Fruit fly (Drosophila melanogaster) whole organism, embryonic: Measurements from ENCODE around the gene svr.

Experiments used
- Bdp1 ChIP-seq: fragments of 200-800 bp; sonication (Bioruptor generic); optimal IDR thresholded peaks from 3 replicates; lab custom pipeline; 2016; ENCODE audit warnings: missing biosample characterization, missing genetic modification characterization
- CG10274 ChIP-seq: fragments of 200-800 bp; sonication (Bioruptor generic); optimal IDR thresholded peaks from 3 replicates; lab custom pipeline; 2017; ENCODE audit warnings: missing biosample characterization, mild to moderate bottlenecking, missing genetic modification characterization
- CG10654 ChIP-seq: fragments of 200-800 bp; sonication (Bioruptor generic); optimal IDR thresholded peaks from 2 replicates; lab custom pipeline; 2016; ENCODE audit warnings: missing biosample characterization, missing genetic modification characterization
- CG10979 ChIP-seq: fragments of 200-800 bp; sonication (Bioruptor generic); optimal IDR thresholded peaks from 2 replicates; lab custom pipeline; 2018; ENCODE audit warnings: missing biosample characterization, mild to moderate bottlenecking, missing genetic modification characterization, moderate library complexity
- CG12219 ChIP-seq: fragments of 200-800 bp; sonication (Bioruptor generic); optimal IDR thresholded peaks from 3 replicates; lab custom pipeline; 2018; ENCODE audit warnings: missing biosample characterization, mild to moderate bottlenecking, missing genetic modification characterization
- CG14860 ChIP-seq: fragments of 200-800 bp; sonication (Bioruptor generic); IDR thresholded peaks from 3 replicates; pipeline ENCODE4 v1.3.6; 2022; ENCODE audit warnings: missing biosample characterization, missing genetic modification characterization; ENCODE audit not compliant: partially characterized antibody
- CG1602 ChIP-seq: fragments of 200-800 bp; sonication (Bioruptor generic); optimal IDR thresholded peaks from 3 replicates; lab custom pipeline; 2016; ENCODE audit warnings: missing biosample characterization, missing genetic modification characterization
- CG1647 ChIP-seq: fragments of 200-800 bp; sonication (Bioruptor generic); optimal IDR thresholded peaks from 3 replicates; lab custom pipeline; 2016; ENCODE audit warnings: missing biosample characterization, missing genetic modification characterization
- CG17361 ChIP-seq: fragments of 200-800 bp; sonication (Bioruptor generic); IDR thresholded peaks from 3 replicates; pipeline ENCODE4 v1.3.6; 2022; ENCODE audit warnings: missing biosample characterization, missing genetic modification characterization
- CG2712 ChIP-seq: fragments of 200-800 bp; optimal IDR thresholded peaks from 3 replicates; lab custom pipeline; 2019; ENCODE audit warnings: missing biosample characterization, mild to moderate bottlenecking, missing genetic modification characterization, moderate library complexity
- CG43689 ChIP-seq: fragments of 200-800 bp; sonication (Bioruptor generic); IDR thresholded peaks from 2 replicates; pipeline ENCODE4 v1.3.6; 2022; ENCODE audit warnings: missing biosample characterization, missing genetic modification characterization
- CG4617 ChIP-seq: fragments of 200-800 bp; sonication (Bioruptor generic); optimal IDR thresholded peaks from 3 replicates; lab custom pipeline; 2016; ENCODE audit warnings: missing biosample characterization, missing genetic modification characterization, borderline replicate concordance
- CG6791 ChIP-seq: fragments of 200-800 bp; sonication (Bioruptor generic); IDR thresholded peaks from 3 replicates; pipeline ENCODE4 v1.3.6; 2022; ENCODE audit warnings: missing biosample characterization, missing genetic modification characterization; ENCODE audit not compliant: partially characterized antibody
- CG8944 ChIP-seq: fragments of 200-800 bp; sonication (Bioruptor generic); optimal IDR thresholded peaks from 3 replicates; lab custom pipeline; 2016; ENCODE audit warnings: missing biosample characterization, missing genetic modification characterization
- CG9727 ChIP-seq: fragments of 200-800 bp; sonication (Bioruptor generic); optimal IDR thresholded peaks from 3 replicates; lab custom pipeline; 2017; ENCODE audit warnings: missing biosample characterization, mild to moderate bottlenecking, missing genetic modification characterization
- CG9817 ChIP-seq: fragments of 200-800 bp; sonication (Bioruptor generic); optimal IDR thresholded peaks from 2 replicates; lab custom pipeline; 2018; ENCODE audit warnings: missing biosample characterization, mild to moderate bottlenecking, missing genetic modification characterization, moderate library complexity
- D19B ChIP-seq: fragments of 200-800 bp; sonication (Bioruptor generic); optimal IDR thresholded peaks from 2 replicates; lab custom pipeline; 2017; ENCODE audit warnings: missing biosample characterization, mild to moderate bottlenecking, missing genetic modification characterization
- Dad ChIP-seq: fragments of 200-800 bp; sonication (Bioruptor generic); optimal IDR thresholded peaks from 3 replicates; lab custom pipeline; 2016; ENCODE audit warnings: missing biosample characterization, missing genetic modification characterization
- Dbx ChIP-seq: fragments of 200-800 bp; sonication (Bioruptor generic); IDR thresholded peaks from 3 replicates; pipeline ENCODE4 v1.3.6; 2022; ENCODE audit warnings: missing biosample characterization, missing genetic modification characterization
- Ets65A ChIP-seq: fragments of 200-800 bp; sonication (Bioruptor generic); peaks from one replicate; lab custom pipeline; 2016; ENCODE audit warnings: missing biosample characterization, missing genetic modification characterization
- HLHmδ ChIP-seq: fragments of 200-800 bp; sonication (Bioruptor generic); optimal IDR thresholded peaks from 2 replicates; lab custom pipeline; 2018; ENCODE audit warnings: missing biosample characterization, mild to moderate bottlenecking, missing genetic modification characterization, moderate library complexity
- Hey ChIP-seq: fragments of 200-800 bp; sonication (Bioruptor generic); optimal IDR thresholded peaks from 3 replicates; lab custom pipeline; 2018; ENCODE audit warnings: missing biosample characterization, mild to moderate bottlenecking, missing genetic modification characterization
- Hmr ChIP-seq: fragments of 200-800 bp; sonication (Bioruptor generic); optimal IDR thresholded peaks from 3 replicates; lab custom pipeline; 2017; ENCODE audit warnings: mild to moderate bottlenecking, missing biosample characterization, missing genetic modification reagents, missing genetic modification characterization
- Hr3 ChIP-seq: fragments of 200-800 bp; sonication (Bioruptor generic); optimal IDR thresholded peaks from 3 replicates; lab custom pipeline; 2016; ENCODE audit warnings: missing biosample characterization, missing genetic modification characterization
- Hr39 ChIP-seq: fragments of >200 bp; optimal IDR thresholded peaks from 2 replicates; lab custom pipeline; 2017
- Mes4 ChIP-seq: fragments of 200-800 bp; sonication (Bioruptor generic); optimal IDR thresholded peaks from 2 replicates; lab custom pipeline; 2016; ENCODE audit warnings: missing biosample characterization, missing genetic modification characterization
- Ptx1 ChIP-seq: fragments of 200-800 bp; sonication (Bioruptor generic); IDR thresholded peaks from 2 replicates; pipeline ENCODE4 v1.3.6; 2022; ENCODE audit warnings: missing biosample characterization, missing genetic modification characterization
- Sin3A ChIP-seq: fragments of >200 bp; optimal IDR thresholded peaks from 2 replicates; lab custom pipeline; 2018
- Sox100B ChIP-seq: fragments of 200-800 bp; sonication (Bioruptor generic); optimal IDR thresholded peaks from 3 replicates; lab custom pipeline; 2018; ENCODE audit warnings: missing biosample characterization, mild to moderate bottlenecking, missing genetic modification characterization
- Sry-β ChIP-seq: fragments of 200-800 bp; sonication (Bioruptor generic); optimal IDR thresholded peaks from 2 replicates; lab custom pipeline; 2018; ENCODE audit warnings: missing biosample characterization, mild to moderate bottlenecking, missing genetic modification characterization, moderate library complexity
- Tbp ChIP-seq: fragments of >200 bp; optimal IDR thresholded peaks from 2 replicates; lab custom pipeline; 2018; ENCODE audit warnings: missing biosample characterization, missing genetic modification characterization
- aop ChIP-seq: fragments of 200-800 bp; sonication (Bioruptor generic); IDR thresholded peaks from 2 replicates; pipeline ENCODE4 v1.3.6; 2022; ENCODE audit warnings: missing biosample characterization, missing genetic modification characterization
- ap ChIP-seq: fragments of 200-800 bp; sonication (Bioruptor generic); IDR thresholded peaks from 2 replicates; pipeline ENCODE4 v1.3.6; 2022; ENCODE audit warnings: missing biosample characterization, missing genetic modification characterization
- ato ChIP-seq: fragments of 200-800 bp; sonication (Bioruptor generic); IDR thresholded peaks from 2 replicates; pipeline ENCODE4 v1.3.6; 2022; ENCODE audit warnings: missing biosample characterization, missing genetic modification characterization; ENCODE audit not compliant: partially characterized antibody
- bab2 ChIP-seq: fragments of 200-800 bp; sonication (Bioruptor generic); optimal IDR thresholded peaks from 2 replicates; lab custom pipeline; 2016; ENCODE audit warnings: missing biosample characterization, missing genetic modification characterization
- cas ChIP-seq: fragments of 200-800 bp; sonication (Bioruptor generic); IDR thresholded peaks from 2 replicates; pipeline ENCODE4 v1.3.6; 2022; ENCODE audit warnings: missing biosample characterization, missing genetic modification characterization
- dan ChIP-seq: fragments of 200-800 bp; sonication (Bioruptor generic); IDR thresholded peaks from 2 replicates; pipeline ENCODE4 v1.3.6; 2022; ENCODE audit warnings: missing biosample characterization, missing genetic modification characterization
- dmrt11E ChIP-seq: fragments of 200-800 bp; sonication (Bioruptor generic); optimal IDR thresholded peaks from 3 replicates; lab custom pipeline; 2018; ENCODE audit warnings: missing biosample characterization, mild to moderate bottlenecking, missing genetic modification characterization, moderate library complexity
- fd64A ChIP-seq: fragments of 200-800 bp; sonication (Bioruptor generic); optimal IDR thresholded peaks from 3 replicates; lab custom pipeline; 2018; ENCODE audit warnings: missing biosample characterization, mild to moderate bottlenecking, missing genetic modification characterization
- gcm ChIP-seq: fragments of 200-800 bp; sonication (Bioruptor generic); optimal IDR thresholded peaks from 2 replicates; lab custom pipeline; 2019; ENCODE audit warnings: missing biosample characterization, mild to moderate bottlenecking, missing genetic modification characterization, moderate library complexity
- jumu ChIP-seq: fragments of 200-800 bp; sonication (Bioruptor generic); optimal IDR thresholded peaks from 3 replicates; lab custom pipeline; 2016; ENCODE audit warnings: missing biosample characterization, missing genetic modification characterization
- nau ChIP-seq: fragments of 200-800 bp; sonication (Bioruptor generic); optimal IDR thresholded peaks from 3 replicates; lab custom pipeline; 2017; ENCODE audit warnings: missing biosample characterization, mild to moderate bottlenecking, missing genetic modification characterization, missing genetic modification reagents
- sna ChIP-seq: fragments of 200-800 bp; sonication (Bioruptor generic); IDR thresholded peaks from 2 replicates; pipeline ENCODE4 v1.3.6; 2022; ENCODE audit warnings: missing biosample characterization, missing genetic modification characterization; ENCODE audit not compliant: partially characterized antibody
- stc ChIP-seq: fragments of 200-800 bp; sonication (Bioruptor generic); IDR thresholded peaks from 2 replicates; pipeline ENCODE4 v1.3.6; 2022; ENCODE audit warnings: missing biosample characterization, missing genetic modification characterization
- tgo ChIP-seq: fragments of 200-800 bp; sonication (Bioruptor generic); IDR thresholded peaks from 3 replicates; pipeline ENCODE4 v1.3.6; 2022; ENCODE audit warnings: missing biosample characterization, missing genetic modification characterization
- tll ChIP-seq, 2 experiments: fragments of 200-800 bp in 1 of 2; fragments of >200 bp in 1 of 2; sonication (Bioruptor generic) in 1 of 2; optimal IDR thresholded peaks; 2 replicates each; lab custom pipeline; 2017 to 2019; ENCODE audit warnings: missing biosample characterization in 2 of 2, missing genetic modification characterization in 2 of 2, mild to moderate bottlenecking in 1 of 2, moderate library complexity in 1 of 2
- twi ChIP-seq: fragments of 200-800 bp; optimal IDR thresholded peaks from 2 replicates; lab custom pipeline; 2019; ENCODE audit warnings: missing biosample characterization, mild to moderate bottlenecking, missing genetic modification characterization, moderate library complexity
- tx ChIP-seq: fragments of 200-800 bp; sonication (Bioruptor generic); optimal IDR thresholded peaks from 2 replicates; lab custom pipeline; 2016; ENCODE audit warnings: missing biosample characterization, missing genetic modification characterization
- vfl ChIP-seq: fragments of 200-800 bp; sonication (Bioruptor generic); optimal IDR thresholded peaks from 2 replicates; lab custom pipeline; 2016; ENCODE audit warnings: missing biosample characterization, missing genetic modification characterization
- vvl ChIP-seq: fragments of 200-800 bp; sonication (Bioruptor generic); IDR thresholded peaks from 2 replicates; pipeline ENCODE4 v1.3.6; 2022; ENCODE audit warnings: missing biosample characterization, missing genetic modification characterization
- zen ChIP-seq: fragments of 200-800 bp; sonication (Bioruptor generic); optimal IDR thresholded peaks from 3 replicates; lab custom pipeline; 2018; ENCODE audit warnings: missing biosample characterization, mild to moderate bottlenecking, missing genetic modification characterization, moderate library complexity
- zfh1 ChIP-seq: fragments of 200-800 bp; sonication (Bioruptor generic); IDR thresholded peaks from 3 replicates; pipeline ENCODE4 v1.3.6; 2022; ENCODE audit warnings: missing biosample characterization, missing genetic modification characterization

The svr gene

dm6 chrX:499589-500041 lies 3.4 kb downstream of the svr start (continued):
- TF ChIP-seq CG14860 (GFP tag; lab: Robert Waterston, UW): no peak
- TF ChIP-seq CG17361: peak; percentile 75
- no peak for TF ChIP-seq CG6791 (GFP tag; lab: Robert Waterston, UW)
- TF ChIP-seq fd64A (GFP tag; lab: Kevin White, UChicago): peak; percentile 69
- TF ChIP-seq CG4617 (GFP tag; lab: Kevin White, UChicago): no peak
- peak; percentile 47 for TF ChIP-seq dmrt11E (tag; lab: Kevin White, UChicago)
- peak; percentile 20 for TF ChIP-seq zen
- no peak for TF ChIP-seq aop (GFP tag; lab: Robert Waterston, UW)
- peak; percentile 73 for TF ChIP-seq CG2712 (tag; lab: Kevin White, UChicago)
- TF ChIP-seq ato (GFP tag; lab: Robert Waterston, UW): no peak
- peak; percentile 66 for TF ChIP-seq CG1602 (GFP tag; lab: Kevin White, UChicago)
- TF ChIP-seq dan (GFP tag; lab: Robert Waterston, UW): no peak
- peak; percentile 66 for TF ChIP-seq CG10654 (GFP tag; lab: Kevin White, UChicago)
- peak; percentile 74 for TF ChIP-seq vvl (GFP tag; lab: Robert Waterston, UW)
- peak; percentile 68 for TF ChIP-seq stc (GFP tag; lab: Robert Waterston, UW)
- peak; percentile 82 for TF ChIP-seq CG9727 (GFP tag; lab: Kevin White, UChicago)
- peak; percentile 84 for TF ChIP-seq nau (GFP tag; lab: Kevin White, UChicago)
- 0 out of 2 replicates have a peak, but pooled peaks have one; percentile 12 for TF ChIP-seq CG43689 (GFP tag; lab: Robert Waterston, UW)
- TF ChIP-seq Mes4 (GFP tag; lab: Kevin White, UChicago): peak; percentile 70
- TF ChIP-seq Tbp (GFP tag; lab: Kevin White, UChicago): no peak
- peak; percentile 70 for TF ChIP-seq tgo (GFP tag; lab: Robert Waterston, UW)
- TF ChIP-seq Ptx1 (GFP tag; lab: Robert Waterston, UW): peak; percentile 72
- TF ChIP-seq Hr39 (lab: Kevin White, UChicago): no peak
- peak; percentile 92 for TF ChIP-seq Ets65A (GFP tag; lab: Kevin White, UChicago)
- no peak for TF ChIP-seq HLHmδ (GFP tag; lab: Kevin White, UChicago)
- peak; percentile 82 for TF ChIP-seq tx
- peak; percentile 53 for TF ChIP-seq Hr3
- no peak for TF ChIP-seq sna (GFP tag; lab: Robert Waterston, UW)
- TF ChIP-seq Dbx (GFP tag; lab: Robert Waterston, UW): peak; percentile 80
- TF ChIP-seq tll (GFP tag; optimal IDR thresholded peaks at IDR 0.05; lab: Kevin White, UChicago): no peak
- peak; percentile 42; the same call in 1 of the 2 replicates for TF ChIP-seq cas (GFP tag; lab: Robert Waterston, UW)
- TF ChIP-seq bab2 (GFP tag; lab: Kevin White, UChicago): peak; percentile 70
- no peak for TF ChIP-seq ap (GFP tag; lab: Robert Waterston, UW)
- TF ChIP-seq CG10979 (tag; lab: Kevin White, UChicago): peak; percentile 66
- peak; percentile 80 for TF ChIP-seq CG9817
- peak; percentile 28 for TF ChIP-seq Bdp1
- peak; percentile 86 for TF ChIP-seq Sox100B (GFP tag; lab: Kevin White, UChicago)
- TF ChIP-seq CG10274 (GFP tag; lab: Kevin White, UChicago): peak; percentile 73
- no peak for TF ChIP-seq Sry-β (GFP tag; lab: Kevin White, UChicago)
- TF ChIP-seq jumu: peak; percentile 67
- no peak for TF ChIP-seq Sin3A (lab: Kevin White, UChicago)
- TF ChIP-seq Dad: peak; percentile 66
- peak; percentile 82 for TF ChIP-seq gcm
- TF ChIP-seq vfl: peak; percentile 53
- TF ChIP-seq D19B: peak; percentile 77
- peak; percentile 59 for TF ChIP-seq CG1647 (GFP tag; lab: Kevin White, UChicago)
- TF ChIP-seq Hey (tag; lab: Kevin White, UChicago): peak; percentile 72
- peak; percentile 94 for TF ChIP-seq Hmr (GFP tag; lab: Kevin White, UChicago)
- peak; percentile 57 for TF ChIP-seq CG8944 (GFP tag; lab: Kevin White, UChicago)
- TF ChIP-seq zfh1: peak; percentile 53; the same call in 2 of the 3 replicates
- peak; percentile 85 for TF ChIP-seq CG12219 (GFP tag; lab: Kevin White, UChicago)
- peak; percentile 43 for TF ChIP-seq twi
